Worm (Caenorhabditis elegans): ENCODE results near the gene T22F3.7.
A peak's percentile ranks its signal among the peaks of the same experiment; 100 is the strongest.

T22F3.7 gene

DNA sequence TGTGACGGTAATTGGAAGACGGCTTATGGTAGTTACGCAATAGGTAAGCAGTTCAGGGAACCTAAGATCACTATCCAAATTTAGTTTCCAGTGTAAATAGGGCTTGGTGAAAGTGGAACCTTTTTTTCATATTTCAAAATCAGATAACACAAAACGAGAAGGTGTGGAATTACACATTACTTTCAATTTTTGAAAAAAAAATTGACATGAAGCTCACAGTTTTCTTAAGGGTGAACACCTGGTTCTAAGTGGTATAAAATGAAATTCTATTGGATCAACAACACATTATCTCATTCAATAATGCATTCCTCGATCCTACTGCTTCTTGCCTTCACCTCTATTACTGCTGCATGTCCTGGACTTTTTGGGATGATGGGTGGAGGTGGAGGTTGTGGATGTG lies 44.5 kb downstream of the T22F3.7 start, which contains the start of gene grl-30:
Gene grl-30 (plus strand): TSS at position 301 of the 400 bp plus-strand sequence.
- TF ChIP-seq dve-1 (tag; optimal IDR thresholded peaks at IDR 0.05) (no peak), pqm-1 (tag; optimal IDR thresholded peaks at IDR 0.05) (no peak)

DNA sequence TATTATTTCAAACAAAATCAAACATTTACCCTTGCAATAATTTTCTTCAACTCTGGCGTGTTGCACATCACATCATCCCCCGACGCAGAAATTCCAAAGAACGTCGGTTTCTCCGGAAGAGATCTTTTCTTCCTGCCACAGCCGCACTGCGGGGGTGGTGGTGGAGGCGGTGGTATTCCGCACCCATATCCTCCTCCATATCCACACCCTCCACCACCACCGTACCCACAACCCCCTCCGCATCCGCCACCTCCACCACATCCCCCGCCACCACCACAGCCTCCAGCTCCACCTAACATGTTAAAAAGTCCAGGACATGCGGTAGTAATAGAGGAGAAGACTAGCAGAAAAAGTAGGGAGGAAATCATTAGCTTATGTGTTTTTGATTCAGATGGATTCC lies 45.6 kb downstream of the T22F3.7 start, which contains the start of gene grl-29:
Gene grl-29 (minus strand): TSS at position 368 of the 400 bp plus-strand sequence.
- TF ChIP-seq elt-2 (tag; optimal IDR thresholded peaks at IDR 0.05), result no peak
- no peak for TF ChIP-seq eyg-1 (tag; optimal IDR thresholded peaks at IDR 0.05)
- TF ChIP-seq ceh-30 (tag; optimal IDR thresholded peaks at IDR 0.05), result no peak
- no peak for TF ChIP-seq ets-4 (tag; optimal IDR thresholded peaks at IDR 0.05)
- TF ChIP-seq mec-3 (tag; optimal IDR thresholded peaks at IDR 0.05; ENCODE audit: borderline replicate concordance), result no peak
- TF ChIP-seq nhr-11 (tag; optimal IDR thresholded peaks at IDR 0.05), result no peak
- no peak for TF ChIP-seq ceh-45 (GFP tag; IDR thresholded peaks at IDR 0.05)
- no peak for TF ChIP-seq F13H6.1 (tag; optimal IDR thresholded peaks at IDR 0.05)
- no peak for TF ChIP-seq odd-2 (tag; optimal IDR thresholded peaks at IDR 0.05)
- TF ChIP-seq C08G9.2 (tag; optimal IDR thresholded peaks at IDR 0.05), result no peak
- TF ChIP-seq sox-4 (tag; optimal IDR thresholded peaks at IDR 0.05), result no peak
- no peak for TF ChIP-seq tbx-7 (tag; optimal IDR thresholded peaks at IDR 0.05)
- no peak for TF ChIP-seq fkh-6 (tag; optimal IDR thresholded peaks at IDR 0.05)
- TF ChIP-seq ceh-19 (GFP tag; optimal IDR thresholded peaks at IDR 0.05), result no peak
- TF ChIP-seq pha-4 (tag; optimal IDR thresholded peaks at IDR 0.05), result no peak
- no peak for TF ChIP-seq K09A11.1 (tag; optimal IDR thresholded peaks at IDR 0.05; ENCODE audit: insufficient read depth)
- TF ChIP-seq ceh-24 (tag; optimal IDR thresholded peaks at IDR 0.05), result no peak
- TF ChIP-seq rnt-1 (tag; optimal IDR thresholded peaks at IDR 0.05), result no peak

DNA sequence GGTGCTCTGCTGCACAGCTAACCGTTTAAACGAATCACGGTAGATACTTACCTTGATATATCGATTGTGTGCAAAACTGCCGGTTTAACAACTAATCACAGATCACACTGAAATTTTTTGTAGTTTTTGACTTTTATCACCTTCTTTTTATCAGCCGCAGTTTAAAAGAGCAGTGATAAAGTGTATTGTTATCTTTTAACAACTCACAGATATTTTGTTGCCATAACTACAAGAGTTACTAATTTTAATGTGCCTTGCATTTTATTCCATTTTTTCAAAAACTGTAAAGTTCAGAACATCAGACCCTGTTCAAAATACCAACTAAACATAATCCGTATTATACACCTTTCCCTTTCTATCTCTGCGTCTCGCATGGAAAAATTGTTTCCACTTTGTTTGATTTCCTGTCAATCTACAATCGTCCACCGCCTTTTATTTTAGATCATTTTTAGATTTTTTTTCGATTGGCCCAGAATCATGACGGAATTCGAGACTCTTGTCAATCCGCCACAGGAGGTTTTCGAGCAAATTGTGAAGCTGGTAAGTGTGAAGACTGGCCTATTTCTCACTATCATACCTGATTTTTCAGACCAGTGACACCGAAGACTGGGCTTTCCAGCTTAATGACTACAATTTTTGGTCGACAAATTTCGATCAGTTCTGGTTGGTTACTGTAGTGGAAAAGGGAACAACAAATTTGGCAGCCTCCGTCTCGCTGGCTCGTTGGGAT lies 47.6 kb downstream of the T22F3.7 start, which contains the start of gene T24A6.20:
Gene T24A6.20 (plus strand): TSS at position 395 of the 730 bp plus-strand sequence.
- no peak for TF ChIP-seq pha-2 (tag; optimal IDR thresholded peaks at IDR 0.05)
- peak; percentile 86 for TF ChIP-seq elt-2 (tag; optimal IDR thresholded peaks at IDR 0.05)
- TF ChIP-seq ets-4 (tag; optimal IDR thresholded peaks at IDR 0.05), result no peak
- no peak for TF ChIP-seq F13H6.1 (tag; optimal IDR thresholded peaks at IDR 0.05)
- TF ChIP-seq ceh-6 (GFP tag; optimal IDR thresholded peaks at IDR 0.05), result no peak
- TF ChIP-seq dmd-4 (tag; optimal IDR thresholded peaks at IDR 0.05; ENCODE audit: borderline replicate concordance), result no peak
- no peak for TF ChIP-seq ceh-24 (tag; optimal IDR thresholded peaks at IDR 0.05)

DNA sequence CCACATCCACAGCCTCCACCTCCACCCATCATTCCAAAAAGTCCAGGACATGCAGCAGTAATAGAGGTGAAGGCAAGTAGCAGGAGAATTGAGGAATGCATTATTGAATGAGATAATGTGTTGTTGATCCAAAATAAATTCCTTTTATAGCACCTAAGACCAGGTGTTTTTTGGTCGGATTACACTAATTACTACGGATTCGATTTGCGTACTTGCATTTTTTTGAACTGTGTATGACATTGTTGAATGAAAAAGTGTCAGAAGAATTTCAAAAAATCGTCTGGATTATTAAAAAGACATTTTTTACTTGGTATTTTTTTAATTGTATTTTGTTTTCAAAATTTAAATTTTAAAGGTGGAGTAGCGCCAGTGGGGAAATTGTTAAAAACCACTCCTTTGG lies 48.7 kb downstream of the T22F3.7 start, which contains the start of gene grl-28:
Gene grl-28 (minus strand): TSS at position 101 of the 400 bp plus-strand sequence.
- TF ChIP-seq ceh-31 (tag; optimal IDR thresholded peaks at IDR 0.05) (no peak), tbx-7 (tag; optimal IDR thresholded peaks at IDR 0.05) (no peak), hlh-13 (GFP tag; optimal IDR thresholded peaks at IDR 0.05) (no peak), sox-4 (tag; optimal IDR thresholded peaks at IDR 0.05) (no peak), ama-1 (optimal IDR thresholded peaks at IDR 0.05) (no peak), pha-2 (tag; optimal IDR thresholded peaks at IDR 0.05) (no peak), unc-55 (GFP tag; optimal IDR thresholded peaks at IDR 0.05) (no peak), ceh-6 (GFP tag; optimal IDR thresholded peaks at IDR 0.05) (no peak), unc-86 (tag; optimal IDR thresholded peaks at IDR 0.05) (no peak), ref-2 (tag; optimal IDR thresholded peaks at IDR 0.05) (no peak), tbx-2 (tag; optimal IDR thresholded peaks at IDR 0.05) (no peak), C08G9.2 (tag; optimal IDR thresholded peaks at IDR 0.05) (no peak), ceh-9 (tag; optimal IDR thresholded peaks at IDR 0.05) (no peak), nhr-11 (tag; optimal IDR thresholded peaks at IDR 0.05) (no peak)

DNA sequence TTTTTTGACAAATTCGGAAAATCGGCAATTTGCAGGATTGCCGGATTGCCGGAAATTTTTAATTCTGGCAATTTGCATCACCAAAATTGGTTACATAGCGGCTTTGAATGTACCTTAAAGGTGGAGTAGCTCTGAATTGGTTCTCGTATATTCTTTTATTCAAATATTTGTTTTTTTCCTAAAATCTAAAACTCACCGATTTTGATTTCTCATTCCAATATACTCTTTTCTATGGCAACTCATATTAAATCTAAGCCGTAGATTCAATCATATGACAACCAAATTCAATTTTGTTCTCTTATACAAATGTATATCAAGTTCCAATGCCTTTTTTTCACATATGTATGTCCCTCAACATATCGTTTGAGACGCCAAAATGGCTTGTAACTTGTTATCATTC lies 50.9 kb downstream of the T22F3.7 start, which contains the start of gene sri-21:
Gene sri-21 (plus strand): TSS at position 301 of the 400 bp plus-strand sequence.
- TF ChIP-seq C08G9.2 (tag; optimal IDR thresholded peaks at IDR 0.05), result no peak
- no peak for TF ChIP-seq ceh-24 (tag; optimal IDR thresholded peaks at IDR 0.05)
- TF ChIP-seq fkh-6 (tag; optimal IDR thresholded peaks at IDR 0.05), result no peak
- no peak for TF ChIP-seq fkh-10 (GFP tag; optimal IDR thresholded peaks at IDR 0.05)
- TF ChIP-seq unc-86 (tag; optimal IDR thresholded peaks at IDR 0.05), result no peak
- no peak for TF ChIP-seq dmd-4 (tag; optimal IDR thresholded peaks at IDR 0.05; ENCODE audit: borderline replicate concordance)
- no peak for TF ChIP-seq sox-2 (GFP tag; IDR thresholded peaks at IDR 0.05)
- no peak for TF ChIP-seq ref-2 (tag; optimal IDR thresholded peaks at IDR 0.05)
- no peak for TF ChIP-seq dve-1 (tag; optimal IDR thresholded peaks at IDR 0.05)
- TF ChIP-seq unc-42 (tag; optimal IDR thresholded peaks at IDR 0.05), result no peak
- TF ChIP-seq ahr-1 (tag; optimal IDR thresholded peaks at IDR 0.05), result no peak

Data from whole organism, late embryonic.